Fruit fly (Drosophila melanogaster) whole organism, adult: ENCODE measurements around the gene CG33281.

ENCODE experiments used
- CG12768 ChIP-seq: fragments of 200-800 bp; sonication (Bioruptor generic); optimal IDR thresholded peaks from 2 replicates; lab custom pipeline; 2017; ENCODE audit warnings: missing biosample characterization, missing genetic modification characterization, mild to moderate bottlenecking, moderate library complexity, missing genetic modification reagents
- CG14711 ChIP-seq: fragments of 200-800 bp; sonication (Bioruptor generic); optimal IDR thresholded peaks from 2 replicates; lab custom pipeline; 2018; ENCODE audit warnings: missing biosample characterization, mild to moderate bottlenecking, missing genetic modification characterization, moderate library complexity
- CG7045 ChIP-seq: fragments of 200-800 bp; sonication (Bioruptor generic); optimal IDR thresholded peaks from 2 replicates; lab custom pipeline; 2017; ENCODE audit warnings: missing biosample characterization, mild to moderate bottlenecking, missing genetic modification characterization
- Clk ChIP-seq: fragments of 200-800 bp; sonication (Bioruptor generic); optimal IDR thresholded peaks from 2 replicates; lab custom pipeline; 2017; ENCODE audit warnings: missing biosample characterization, missing genetic modification characterization
- Crg-1 ChIP-seq: fragments of 200-800 bp; sonication (Bioruptor generic); optimal IDR thresholded peaks from 2 replicates; lab custom pipeline; 2016; ENCODE audit warnings: missing biosample characterization, missing genetic modification characterization
- Hr96 ChIP-seq: fragments of 200-800 bp; sonication (Bioruptor generic); optimal IDR thresholded peaks from 2 replicates; lab custom pipeline; 2016; ENCODE audit warnings: missing biosample characterization, missing genetic modification characterization
- Mnt ChIP-seq: fragments of 200-800 bp; sonication (Bioruptor generic); optimal IDR thresholded peaks from 2 replicates; lab custom pipeline; 2016; ENCODE audit warnings: missing biosample characterization, mild to moderate bottlenecking, missing genetic modification characterization
- cnc ChIP-seq, 2 experiments: fragments of >200 bp; optimal IDR thresholded peaks; 2 replicates each; lab custom pipeline; 2017
- kay ChIP-seq: fragments of 200-800 bp; sonication (Bioruptor generic); peaks from one replicate; lab custom pipeline; 2016; ENCODE audit warnings: missing biosample characterization, missing genetic modification characterization, borderline replicate concordance
- ovo ChIP-seq: fragments of 200-800 bp; sonication (Bioruptor generic); optimal IDR thresholded peaks from 2 replicates; lab custom pipeline; 2016; ENCODE audit warnings: missing biosample characterization, missing genetic modification characterization

- TF ChIP-seq Mnt (GFP tag; lab: Kevin White, UChicago) = peak; percentile 48
- TF ChIP-seq Hr96 = no peak
- no peak for TF ChIP-seq cnc (optimal IDR thresholded peaks at IDR 0.05; lab: Kevin White, UChicago)
- TF ChIP-seq CG14711 (tag; lab: Kevin White, UChicago) = no peak
- TF ChIP-seq Clk (GFP tag; lab: Kevin White, UChicago) = no peak
- no peak for TF ChIP-seq kay (GFP tag; lab: Kevin White, UChicago)
- no peak for TF ChIP-seq ovo (GFP tag; lab: Kevin White, UChicago)
- TF ChIP-seq Crg-1 (GFP tag; lab: Kevin White, UChicago) = no peak
- TF ChIP-seq CG7045 (GFP tag; lab: Kevin White, UChicago) = peak; percentile 11
- TF ChIP-seq CG12768 (GFP tag; lab: Kevin White, UChicago) = peak; percentile 35
Measured at dm6 chr2L:3371340-3371739, 47.3 kb downstream of the CG33281 start.
